Worm (Caenorhabditis elegans) whole organism, L3 larva: ENCODE results near the gene vps-52.

ENCODE experiments used
- ama-1 ChIP-seq: fragments of 150-350 bp; optimal IDR thresholded peaks from 2 replicates; lab custom pipeline; 2018
- ceh-82 ChIP-seq: fragments of 150-350 bp; optimal IDR thresholded peaks from 2 replicates; lab custom pipeline; 2014; ENCODE audit warnings: missing biosample characterization, missing genetic modification characterization
- ceh-9 ChIP-seq: sonication (generic microtip); optimal IDR thresholded peaks from 2 replicates; lab custom pipeline; 2018; ENCODE audit warnings: missing biosample characterization, missing genetic modification characterization
- egl-27 ChIP-seq: sonication (generic microtip); optimal IDR thresholded peaks from 4 replicates; lab custom pipeline; 2017; ENCODE audit warnings: missing biosample characterization, missing genetic modification reagents, missing genetic modification characterization
- elt-1 ChIP-seq: fragments of 150-350 bp; optimal IDR thresholded peaks from 2 replicates; lab custom pipeline; 2014; ENCODE audit warnings: missing biosample characterization, missing genetic modification characterization
- lin-39 ChIP-seq: fragments of 150-350 bp; optimal IDR thresholded peaks from 2 replicates; lab custom pipeline; 2018; ENCODE audit warnings: missing biosample characterization, missing genetic modification reagents, missing genetic modification characterization
- nhr-237 ChIP-seq: fragments of 150-350 bp; optimal IDR thresholded peaks from 2 replicates; lab custom pipeline; 2014; ENCODE audit warnings: missing biosample characterization, missing genetic modification characterization
- nhr-25 ChIP-seq: sonication (generic microtip); optimal IDR thresholded peaks from 2 replicates; lab custom pipeline; 2017; ENCODE audit warnings: missing biosample characterization, missing genetic modification characterization
- pha-4 ChIP-seq: fragments of 150-350 bp; optimal IDR thresholded peaks from 2 replicates; lab custom pipeline; 2014; ENCODE audit warnings: missing biosample characterization, missing genetic modification reagents, missing genetic modification characterization
- snpc-4 ChIP-seq: fragments of 150-350 bp; optimal IDR thresholded peaks from 2 replicates; lab custom pipeline; 2014; ENCODE audit warnings: missing biosample characterization, missing genetic modification characterization
- unc-62 ChIP-seq: fragments of 150-350 bp; sonication (generic microtip); optimal IDR thresholded peaks from 4 replicates; lab custom pipeline; 2014; ENCODE audit warnings: missing biosample characterization, missing genetic modification reagents, missing genetic modification characterization
- zag-1 ChIP-seq: fragments of 150-350 bp; optimal IDR thresholded peaks from 2 replicates; lab custom pipeline; 2014; ENCODE audit warnings: missing biosample characterization, missing genetic modification characterization

- TF ChIP-seq pha-4 (tag; lab: Kevin White, UChicago) (no peak), ceh-82 (tag; lab: Kevin White, UChicago) (no peak), lin-39 (tag; lab: Kevin White, UChicago) (no peak), ceh-9 (tag; lab: Kevin White, UChicago) (no peak), nhr-25 (tag; lab: Kevin White, UChicago) (no peak), snpc-4 (tag; lab: Kevin White, UChicago) (no peak), unc-62 (no peak), nhr-237 (tag; lab: Kevin White, UChicago) (no peak), elt-1 (no peak), ama-1 (lab: Kevin White, UChicago) (no peak), zag-1 (tag; lab: Kevin White, UChicago) (no peak), egl-27 (tag; lab: Kevin White, UChicago) (no peak)
Observed at ce11 chrX:7547696-7548095, 17.4 kb upstream of the vps-52 start.
